Fruit fly (Drosophila melanogaster): ENCODE results near the gene CG43965.
A peak's percentile ranks its signal among the peaks of the same experiment; 100 is the strongest.

The CG43965 gene

DNA sequence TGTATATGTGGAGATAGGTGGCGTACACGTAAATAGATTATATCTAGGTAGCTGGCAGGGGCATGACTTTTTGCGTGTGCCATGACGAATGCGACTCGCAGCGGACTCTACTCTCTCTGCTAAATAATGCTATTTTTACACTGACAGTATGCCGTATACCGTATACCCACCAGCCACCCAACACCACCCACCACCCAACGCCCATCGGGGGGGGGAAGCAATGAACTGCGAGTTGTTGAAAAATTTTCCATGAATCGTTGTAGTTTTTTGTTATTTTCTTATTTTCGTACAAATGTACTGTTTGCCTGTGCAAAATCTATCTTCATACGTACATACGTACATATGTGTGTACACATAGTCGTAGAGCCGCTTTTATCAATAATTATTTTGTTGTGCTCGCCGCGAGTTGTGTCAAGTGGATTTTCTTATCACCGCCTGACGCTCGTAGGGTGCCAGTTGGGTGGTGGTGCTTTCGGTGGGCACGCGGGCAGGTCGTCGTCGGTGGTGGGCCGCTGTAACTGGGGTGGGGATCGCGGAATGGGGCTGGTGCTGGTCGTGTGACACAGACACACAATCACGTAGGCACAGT lies 25.4 kb downstream of the CG43965 start (continued):
- TF ChIP-seq CG17912 (GFP tag; optimal IDR thresholded peaks at IDR 0.05) (no peak), CG9437 (GFP tag; optimal IDR thresholded peaks at IDR 0.05) (no peak), Hr39 (optimal IDR thresholded peaks at IDR 0.05) (no peak), unc-4 (GFP tag; IDR thresholded peaks at IDR 0.05; ENCODE audit: partially characterized antibody) (no peak), mirr (GFP tag; optimal IDR thresholded peaks at IDR 0.05) (peak; percentile 93), CG4820 (GFP tag; optimal IDR thresholded peaks at IDR 0.05) (no peak), CkIIα-i1 (GFP tag; IDR thresholded peaks at IDR 0.05) (no peak), gsb (GFP tag; IDR thresholded peaks at IDR 0.05) (no peak), hbn (GFP tag; IDR thresholded peaks at IDR 0.05; ENCODE audit: partially characterized antibody) (no peak), CrebB (tag; optimal IDR thresholded peaks at IDR 0.05) (no peak), dmrt11E (tag; optimal IDR thresholded peaks at IDR 0.05) (no peak), bigmax (GFP tag; optimal IDR thresholded peaks at IDR 0.05) (no peak), sna (GFP tag; IDR thresholded peaks at IDR 0.05; ENCODE audit: partially characterized antibody) (no peak), CG16813 (GFP tag; IDR thresholded peaks at IDR 0.05; ENCODE audit: partially characterized antibody) (no peak), nom (GFP tag; optimal IDR thresholded peaks at IDR 0.05) (peak; percentile 29), lola (GFP tag; optimal IDR thresholded peaks at IDR 0.05) (no peak), slou (GFP tag; optimal IDR thresholded peaks at IDR 0.05) (no peak), ewg (GFP tag; optimal IDR thresholded peaks at IDR 0.05) (no peak), grn (GFP tag; optimal IDR thresholded peaks at IDR 0.05) (no peak), CG10267 (tag; optimal IDR thresholded peaks at IDR 0.05) (no peak), jumu (GFP tag; optimal IDR thresholded peaks at IDR 0.05) (no peak), hkb (optimal IDR thresholded peaks at IDR 0.05) (no peak), hkb (GFP tag; IDR thresholded peaks at IDR 0.05) (no peak), Hey (tag; optimal IDR thresholded peaks at IDR 0.05) (peak; percentile 95), CG34376 (GFP tag; optimal IDR thresholded peaks at IDR 0.05) (peak; percentile 89), NC2α (GFP tag; optimal IDR thresholded peaks at IDR 0.05) (no peak), HLHmδ (GFP tag; optimal IDR thresholded peaks at IDR 0.05) (peak; percentile 25), CG12071 (GFP tag; optimal IDR thresholded peaks at IDR 0.05) (no peak), CG10543 (GFP tag; optimal IDR thresholded peaks at IDR 0.05) (peak; percentile 93), CG31441 (GFP tag; IDR thresholded peaks at IDR 0.05) (no peak), nerfin-2 (GFP tag; IDR thresholded peaks at IDR 0.05; ENCODE audit: partially characterized antibody) (no peak), CG4617 (GFP tag; optimal IDR thresholded peaks at IDR 0.05; ENCODE audit: borderline replicate concordance) (no peak), mam (GFP tag; optimal IDR thresholded peaks at IDR 0.05) (no peak), Myb (GFP tag; optimal IDR thresholded peaks at IDR 0.05) (no peak), CG12942 (GFP tag; optimal IDR thresholded peaks at IDR 0.05) (no peak), Adf1 (GFP tag; IDR thresholded peaks at IDR 0.05) (0 out of 2 replicates have a peak, but pooled peaks have one; percentile 1), H2.0 (GFP tag; IDR thresholded peaks at IDR 0.05) (no peak), CG5245 (GFP tag; optimal IDR thresholded peaks at IDR 0.05) (no peak), lmd (GFP tag; IDR thresholded peaks at IDR 0.05) (no peak), aop (GFP tag; IDR thresholded peaks at IDR 0.05) (no peak), CG2678 (tag; optimal IDR thresholded peaks at IDR 0.05) (no peak), Atf-2 (GFP tag; optimal IDR thresholded peaks at IDR 0.05) (no peak), sug (tag; optimal IDR thresholded peaks at IDR 0.05) (peak; percentile 99), CG15696 (tag; optimal IDR thresholded peaks at IDR 0.05) (peak; percentile 39), crol (GFP tag; IDR thresholded peaks at IDR 0.05) (peak; percentile 95), rib (GFP tag; IDR thresholded peaks at IDR 0.05) (no peak; the same call in 1 of the 2 replicates), Max (GFP tag; optimal IDR thresholded peaks at IDR 0.05) (no peak), abd-A (tag; optimal IDR thresholded peaks at IDR 0.05) (peak; percentile 5), Deaf1 (tag; optimal IDR thresholded peaks at IDR 0.05) (no peak), zfh2 (GFP tag; optimal IDR thresholded peaks at IDR 0.05) (no peak), her (GFP tag; optimal IDR thresholded peaks at IDR 0.05) (no peak)
